Worm (Caenorhabditis elegans) whole organism, late embryonic: Measurements from ENCODE around the gene erd-2.2.

ENCODE experiments used
- ama-1 ChIP-seq: fragments of 150-350 bp; optimal IDR thresholded peaks from 2 replicates; lab custom pipeline; 2014
- ceh-22 ChIP-seq: sonication (generic microtip); optimal IDR thresholded peaks from 2 replicates; lab custom pipeline; 2017; ENCODE audit warnings: missing biosample characterization, missing genetic modification characterization
- dve-1 ChIP-seq: sonication (generic microtip); optimal IDR thresholded peaks from 2 replicates; lab custom pipeline; 2017; ENCODE audit warnings: antibody characterized with exemption, mild to moderate bottlenecking, missing genetic modification characterization, missing compliant biosample characterization
- fkh-10 ChIP-seq: fragments of 150-350 bp; optimal IDR thresholded peaks from 2 replicates; lab custom pipeline; 2014; ENCODE audit warnings: missing biosample characterization, missing genetic modification reagents, missing genetic modification characterization
- nhr-11 ChIP-seq: fragments of 150-350 bp; optimal IDR thresholded peaks from 2 replicates; lab custom pipeline; 2014; ENCODE audit warnings: missing biosample characterization, missing genetic modification characterization
- rnt-1 ChIP-seq: sonication (generic microtip); optimal IDR thresholded peaks from 2 replicates; lab custom pipeline; 2016; ENCODE audit warnings: missing genetic modification characterization, missing compliant biosample characterization
- unc-3 ChIP-seq, 2 experiments: fragments of 200-800 bp in 1 of 2; sonication (Bioruptor generic) in 1 of 2; sonication (generic microtip) in 1 of 2; conservative IDR thresholded peaks in 1 of 2; optimal IDR thresholded peaks in 1 of 2; 2 replicates each; pipeline versions ENCODE4 v1.3.6 to Lab custom; 2016 to 2022; ENCODE audit warnings: missing compliant biosample characterization in 2 of 2, missing genetic modification characterization in 2 of 2, missing genetic modification reagents in 1 of 2

DNA sequence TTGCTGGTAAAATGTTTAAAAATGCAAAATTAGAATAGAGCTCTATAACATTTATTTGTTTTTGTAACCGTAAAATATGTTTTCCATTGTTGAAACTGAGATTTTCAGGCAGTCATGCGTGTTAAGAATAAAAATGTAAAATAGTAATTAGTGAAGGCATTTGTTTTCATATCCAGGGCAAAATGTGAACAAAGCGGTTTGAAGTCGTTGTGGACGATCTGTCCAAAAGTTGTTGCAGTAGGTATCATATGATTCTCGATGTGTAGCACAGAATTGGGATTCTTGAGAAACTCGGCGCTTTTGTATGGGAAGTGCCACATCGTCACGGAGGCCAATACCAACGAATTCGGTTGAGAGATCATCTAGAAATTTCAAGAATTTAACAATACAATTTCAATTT, 24.6 kb upstream of the erd-2.2 start:
- no peak for TF ChIP-seq fkh-10 (GFP tag; lab: Kevin White, UChicago)
- TF ChIP-seq unc-3 (GFP tag; conservative IDR thresholded peaks at IDR 0.05; lab: Robert Waterston, UW), result no peak
- no peak for TF ChIP-seq unc-3 (tag; optimal IDR thresholded peaks at IDR 0.05; lab: Kevin White, UChicago)
- peak; percentile 0 for TF ChIP-seq ama-1 (lab: Kevin White, UChicago)
- TF ChIP-seq nhr-11 (tag; lab: Kevin White, UChicago), result no peak
- TF ChIP-seq ceh-22 (tag; lab: Kevin White, UChicago), result no peak
- TF ChIP-seq dve-1 (tag; lab: Kevin White, UChicago), result no peak
- TF ChIP-seq rnt-1 (tag; lab: Kevin White, UChicago), result no peak
